Worm (Caenorhabditis elegans) whole organism, young adult: ENCODE results near the gene Y36E3A.2.

ENCODE experiments used
- B0019.2 ChIP-seq: fragments of 200-800 bp; sonication (Bioruptor generic); conservative IDR thresholded peaks from 2 replicates; pipeline ENCODE4 v1.3.6; 2022; ENCODE audit warnings: missing genetic modification reagents, missing genetic modification characterization, missing compliant biosample characterization
- B0261.1 ChIP-seq: sonication (generic microtip); optimal IDR thresholded peaks from 2 replicates; lab custom pipeline; 2016; ENCODE audit warnings: mild to moderate bottlenecking, missing genetic modification characterization, moderate library complexity, missing compliant biosample characterization
- B0336.3 ChIP-seq: fragments of 200-800 bp; sonication (Bioruptor generic); IDR thresholded peaks from 2 replicates; pipeline ENCODE4 v1.3.6; 2022; ENCODE audit warnings: missing genetic modification characterization, missing compliant biosample characterization
- C17E4.6 ChIP-seq: fragments of 200-800 bp; sonication (Bioruptor generic); IDR thresholded peaks from 2 replicates; pipeline ENCODE4 v1.3.6; 2022; ENCODE audit warnings: missing genetic modification reagents, missing genetic modification characterization, missing compliant biosample characterization
- D2030.7 ChIP-seq: fragments of 200-800 bp; sonication (Bioruptor generic); IDR thresholded peaks from 2 replicates; pipeline ENCODE4 v1.3.6; 2022; ENCODE audit warnings: missing genetic modification reagents, missing genetic modification characterization, missing compliant biosample characterization
- F10E7.11 ChIP-seq: sonication (generic microtip); optimal IDR thresholded peaks from 2 replicates; lab custom pipeline; 2017; ENCODE audit warnings: mild to moderate bottlenecking, missing genetic modification characterization, moderate library complexity, missing compliant biosample characterization
- F37B4.10 ChIP-seq: fragments of 200-800 bp; sonication (Bioruptor generic); IDR thresholded peaks from 2 replicates; pipeline ENCODE4 v1.3.6; 2022; ENCODE audit warnings: missing genetic modification characterization, missing compliant biosample characterization
- F57A8.1 ChIP-seq: fragments of 200-800 bp; sonication (Bioruptor generic); optimal IDR thresholded peaks from 2 replicates; lab custom pipeline; 2018; ENCODE audit warnings: mild to moderate bottlenecking, missing genetic modification characterization, moderate library complexity, missing compliant biosample characterization
- K11D2.4 ChIP-seq: fragments of 200-800 bp; sonication (Bioruptor generic); IDR thresholded peaks from 2 replicates; pipeline ENCODE4 v1.3.6; 2022; ENCODE audit warnings: missing genetic modification reagents, missing genetic modification characterization, missing compliant biosample characterization
- Y53G8AR.9 ChIP-seq: fragments of 200-800 bp; sonication (Bioruptor generic); conservative IDR thresholded peaks from 2 replicates; pipeline ENCODE4 v1.3.6; 2022; ENCODE audit warnings: missing genetic modification reagents, missing genetic modification characterization, missing compliant biosample characterization
- Y95B8A.8 ChIP-seq: fragments of 200-800 bp; sonication (Bioruptor generic); IDR thresholded peaks from 2 replicates; pipeline ENCODE4 v1.3.6; 2022; ENCODE audit warnings: missing genetic modification reagents, missing genetic modification characterization, missing compliant biosample characterization
- ama-1 ChIP-seq, 3 experiments: fragments of 150-350 bp in 1 of 3; sonication (generic microtip) in 2 of 3; optimal IDR thresholded peaks; 2 replicates each; lab custom pipeline; 2014 to 2018; ENCODE audit warnings: missing biosample characterization in 2 of 3, missing genetic modification characterization in 2 of 3, missing genetic modification reagents in 2 of 3
- athp-1 ChIP-seq: sonication (generic microtip); optimal IDR thresholded peaks from 2 replicates; lab custom pipeline; 2017; ENCODE audit warnings: mild to moderate bottlenecking, missing genetic modification characterization, missing compliant biosample characterization
- attf-6 ChIP-seq: fragments of 200-800 bp; sonication (Bioruptor generic); IDR thresholded peaks from 2 replicates; pipeline ENCODE4 v1.3.6; 2022; ENCODE audit warnings: missing genetic modification reagents, missing genetic modification characterization, missing compliant biosample characterization
- ceh-40 ChIP-seq: fragments of 200-800 bp; sonication (Bioruptor generic); IDR thresholded peaks from 2 replicates; pipeline ENCODE4 v1.3.6; 2022; ENCODE audit warnings: missing genetic modification characterization, missing compliant biosample characterization
- ceh-91 ChIP-seq: fragments of 200-800 bp; sonication (Bioruptor generic); IDR thresholded peaks from 2 replicates; pipeline ENCODE4 v1.3.6; 2022; ENCODE audit warnings: missing genetic modification reagents, missing genetic modification characterization, missing compliant biosample characterization
- dox-1 ChIP-seq: fragments of 200-800 bp; sonication (Bioruptor generic); IDR thresholded peaks from 2 replicates; pipeline ENCODE4 v1.3.6; 2022; ENCODE audit warnings: missing genetic modification reagents, missing genetic modification characterization, missing compliant biosample characterization
- dpl-1 ChIP-seq: fragments of 150-350 bp; optimal IDR thresholded peaks from 2 replicates; lab custom pipeline; 2014; ENCODE audit warnings: missing biosample characterization, missing genetic modification reagents, missing genetic modification characterization
- efl-1 ChIP-seq: fragments of 150-350 bp; optimal IDR thresholded peaks from 2 replicates; lab custom pipeline; 2014; ENCODE audit warnings: missing biosample characterization, missing genetic modification reagents, missing genetic modification characterization
- ekl-4 ChIP-seq: fragments of 200-800 bp; sonication (Bioruptor generic); IDR thresholded peaks from 2 replicates; pipeline ENCODE4 v1.3.6; 2022; ENCODE audit warnings: missing genetic modification reagents, missing genetic modification characterization, missing compliant biosample characterization
- gei-17 ChIP-seq: fragments of 200-800 bp; sonication (Bioruptor generic); optimal IDR thresholded peaks from 2 replicates; lab custom pipeline; 2018; ENCODE audit warnings: mild to moderate bottlenecking, missing genetic modification characterization, missing compliant biosample characterization
- him-1 ChIP-seq: sonication (generic microtip); optimal IDR thresholded peaks from 2 replicates; lab custom pipeline; 2016; ENCODE audit warnings: missing genotype, missing genetic modification reagents, missing genetic modification characterization, missing compliant biosample characterization
- hmg-1.2 ChIP-seq: fragments of 200-800 bp; sonication (Bioruptor generic); IDR thresholded peaks from 2 replicates; pipeline ENCODE4 v1.3.6; 2022; ENCODE audit warnings: missing genetic modification reagents, missing genetic modification characterization, missing compliant biosample characterization
- hsf-1 ChIP-seq: fragments of 200-800 bp; sonication (Bioruptor generic); IDR thresholded peaks from 2 replicates; pipeline ENCODE4 v1.3.6; 2022; ENCODE audit warnings: missing genetic modification reagents, missing genetic modification characterization, missing compliant biosample characterization
- let-526 ChIP-seq: fragments of 200-800 bp; sonication (Bioruptor generic); IDR thresholded peaks from 2 replicates; pipeline ENCODE4 v1.3.6; 2022; ENCODE audit warnings: missing genetic modification reagents, missing genetic modification characterization, missing compliant biosample characterization
- lin-26 ChIP-seq: fragments of 200-800 bp; sonication (Bioruptor generic); IDR thresholded peaks from 2 replicates; pipeline ENCODE4 v1.3.6; 2022; ENCODE audit warnings: missing genetic modification reagents, missing genetic modification characterization, missing compliant biosample characterization
- lin-54 ChIP-seq: fragments of 200-800 bp; sonication (Bioruptor generic); optimal IDR thresholded peaks from 2 replicates; lab custom pipeline; 2018; ENCODE audit warnings: mild to moderate bottlenecking, missing genetic modification characterization, missing compliant biosample characterization
- lsl-1 ChIP-seq: fragments of 200-800 bp; sonication (Bioruptor generic); optimal IDR thresholded peaks from 2 replicates; lab custom pipeline; 2018; ENCODE audit warnings: mild to moderate bottlenecking, missing genetic modification characterization, moderate library complexity, missing compliant biosample characterization
- madf-3 ChIP-seq: fragments of 200-800 bp; sonication (Bioruptor generic); IDR thresholded peaks from 2 replicates; pipeline ENCODE4 v1.3.6; 2022; ENCODE audit warnings: missing genetic modification reagents, missing genetic modification characterization, missing compliant biosample characterization
- madf-8 ChIP-seq: fragments of 200-800 bp; sonication (Bioruptor generic); conservative IDR thresholded peaks from 2 replicates; pipeline ENCODE4 v1.3.6; 2022; ENCODE audit warnings: missing genetic modification reagents, missing genetic modification characterization, missing compliant biosample characterization
- nfya-2 ChIP-seq: fragments of 200-800 bp; sonication (Bioruptor generic); IDR thresholded peaks from 2 replicates; pipeline ENCODE4 v1.3.6; 2022; ENCODE audit warnings: missing genetic modification reagents, missing genetic modification characterization, missing compliant biosample characterization
- pbrm-1 ChIP-seq: fragments of 200-800 bp; sonication (Bioruptor generic); IDR thresholded peaks from 2 replicates; pipeline ENCODE4 v1.3.6; 2022; ENCODE audit warnings: missing genetic modification reagents, missing genetic modification characterization, missing compliant biosample characterization
- rec-8 ChIP-seq, 2 experiments: sonication (generic microtip); optimal IDR thresholded peaks; 2 replicates each; lab custom pipeline; 2016; ENCODE audit warnings: mild to moderate bottlenecking in 2 of 2, missing genetic modification characterization in 2 of 2, missing genetic modification reagents in 2 of 2, missing genotype in 2 of 2, missing biosample characterization in 1 of 2, missing compliant biosample characterization in 1 of 2, moderate library complexity in 1 of 2
- repo-1 ChIP-seq: sonication (generic microtip); optimal IDR thresholded peaks from 2 replicates; lab custom pipeline; 2017; ENCODE audit warnings: mild to moderate bottlenecking, missing genetic modification characterization, missing compliant biosample characterization
- rpc-1 ChIP-seq, 2 experiments: fragments of 150-350 bp in 1 of 2; sonication (generic microtip) in 1 of 2; optimal IDR thresholded peaks; 2 replicates each; lab custom pipeline; 2014 to 2018; ENCODE audit warnings: missing biosample characterization in 1 of 2, missing genetic modification characterization in 1 of 2, missing genetic modification reagents in 1 of 2, missing genotype in 1 of 2
- sea-2 ChIP-seq: fragments of 200-800 bp; sonication (Bioruptor generic); IDR thresholded peaks from 2 replicates; pipeline ENCODE4 v1.3.6; 2022; ENCODE audit warnings: missing genetic modification characterization, missing compliant biosample characterization
- snpc-1.1 ChIP-seq: sonication (generic microtip); optimal IDR thresholded peaks from 2 replicates; lab custom pipeline; 2017; ENCODE audit warnings: missing genetic modification characterization, mild to moderate bottlenecking, missing compliant biosample characterization, antibody characterized with exemption, moderate library complexity, missing genotype, missing genetic modification reagents; ENCODE audit not compliant: insufficient read depth
- snpc-1.3 ChIP-seq: sonication (generic microtip); optimal IDR thresholded peaks from 2 replicates; lab custom pipeline; 2017; ENCODE audit warnings: missing genetic modification characterization, mild to moderate bottlenecking, missing compliant biosample characterization, antibody characterized with exemption, moderate library complexity, missing genotype, missing genetic modification reagents; ENCODE audit not compliant: insufficient read depth
- snpc-4 ChIP-seq, 5 experiments: fragments of 150-350 bp in 1 of 5; sonication (generic microtip) in 4 of 5; optimal IDR thresholded peaks; 2 replicates each; lab custom pipeline; 2014 to 2018; ENCODE audit warnings: missing genetic modification characterization in 5 of 5, missing biosample characterization in 3 of 5, antibody characterized with exemption in 2 of 5, mild to moderate bottlenecking in 2 of 5, missing compliant biosample characterization in 2 of 5, missing genotype in 2 of 5, moderate library complexity in 2 of 5, missing genetic modification reagents in 1 of 5
- somi-1 ChIP-seq: fragments of 200-800 bp; sonication (Bioruptor generic); optimal IDR thresholded peaks from 2 replicates; lab custom pipeline; 2018; ENCODE audit warnings: mild to moderate bottlenecking, missing genetic modification characterization, missing compliant biosample characterization
- tlf-1 ChIP-seq: fragments of 200-800 bp; sonication (Bioruptor generic); optimal IDR thresholded peaks from 2 replicates; lab custom pipeline; 2018; ENCODE audit warnings: mild to moderate bottlenecking, missing genetic modification characterization, missing compliant biosample characterization
- xnd-1 ChIP-seq: sonication (generic microtip); optimal IDR thresholded peaks from 2 replicates; lab custom pipeline; 2016; ENCODE audit warnings: missing genotype, missing genetic modification reagents, missing genetic modification characterization, missing compliant biosample characterization
- ztf-18 ChIP-seq: sonication (generic microtip); optimal IDR thresholded peaks from 2 replicates; lab custom pipeline; 2016; ENCODE audit warnings: missing genotype, mild to moderate bottlenecking, missing genetic modification characterization, missing compliant biosample characterization

Y36E3A.2 gene

ce11 chrV:15395347-15395746, 30.5 kb upstream of the Y36E3A.2 start, which contains the start of gene cyb-3 (continued):
- no peak for TF ChIP-seq repo-1 (tag; lab: Kevin White, UChicago)
- peak; percentile 7 for TF ChIP-seq athp-1 (tag; lab: Kevin White, UChicago)
- peak; percentile 18 for TF ChIP-seq B0261.1 (tag; lab: Kevin White, UChicago)
- peak; percentile 92 for TF ChIP-seq madf-8 (GFP tag; lab: Robert Waterston, UW)
- peak; percentile 1 for TF ChIP-seq snpc-4 (GFP tag; optimal IDR thresholded peaks at IDR 0.05; lab: Kevin White, UChicago)
- peak in 1 of 4 experiments; percentile 53 for TF ChIP-seq snpc-4 (tag; optimal IDR thresholded peaks at IDR 0.05; lab: Kevin White, UChicago)
- peak; percentile 85 for TF ChIP-seq dpl-1 (GFP tag; lab: Kevin White, UChicago)
- peak; percentile 60; the same call in 1 of the 2 replicates for TF ChIP-seq dox-1 (GFP tag; lab: Robert Waterston, UW)
- TF ChIP-seq lin-54 (GFP tag; lab: Kevin White, UChicago) = peak; percentile 75
- TF ChIP-seq nfya-2 (GFP tag; lab: Robert Waterston, UW) = no peak
- TF ChIP-seq ceh-91 (GFP tag; lab: Robert Waterston, UW) = peak; percentile 91
- TF ChIP-seq efl-1 (GFP tag; lab: Kevin White, UChicago) = peak; percentile 95
- peak; percentile 55; the same call in 1 of the 2 replicates for TF ChIP-seq hmg-1.2 (GFP tag; lab: Robert Waterston, UW)
- peak; percentile 28; the same call in 1 of the 2 replicates for TF ChIP-seq pbrm-1 (GFP tag; lab: Robert Waterston, UW)
- TF ChIP-seq xnd-1 (tag; lab: Kevin White, UChicago) = peak; percentile 82
- no peak for TF ChIP-seq F37B4.10 (GFP tag; lab: Robert Waterston, UW)
- TF ChIP-seq B0019.2 (GFP tag; lab: Robert Waterston, UW) = peak; percentile 80
- no peak for TF ChIP-seq ceh-40 (GFP tag; lab: Robert Waterston, UW)
- no peak for TF ChIP-seq gei-17 (GFP tag; lab: Kevin White, UChicago)

ce11 chrV:15397139-15397538, 28.7 kb upstream of the Y36E3A.2 start:
- peak; percentile 29 for TF ChIP-seq snpc-4 (GFP tag; optimal IDR thresholded peaks at IDR 0.05; lab: Kevin White, UChicago)
- no peak for TF ChIP-seq snpc-4 (tag; optimal IDR thresholded peaks at IDR 0.05; lab: Kevin White, UChicago)
- TF ChIP-seq athp-1 (tag; lab: Kevin White, UChicago) = no peak
- TF ChIP-seq nfya-2 (GFP tag; lab: Robert Waterston, UW) = no peak
- TF ChIP-seq lin-26 = peak; percentile 50; the same call in 1 of the 2 replicates
- TF ChIP-seq B0336.3 (GFP tag; lab: Robert Waterston, UW) = peak; percentile 72; the same call in 1 of the 2 replicates
- no peak for TF ChIP-seq rec-8 (tag; optimal IDR thresholded peaks at IDR 0.05; lab: Kevin White, UChicago)
- TF ChIP-seq C17E4.6 (GFP tag; lab: Robert Waterston, UW) = 0 out of 2 replicates have a peak, but pooled peaks have one; percentile 12
- 0 out of 2 replicates have a peak, but pooled peaks have one; percentile 16 for TF ChIP-seq madf-3 (GFP tag; lab: Robert Waterston, UW)
- no peak for TF ChIP-seq sea-2
- TF ChIP-seq lsl-1 (GFP tag; lab: Kevin White, UChicago) = peak; percentile 37
- TF ChIP-seq ekl-4 (GFP tag; lab: Robert Waterston, UW) = peak; percentile 67
- peak; percentile 76 for TF ChIP-seq attf-6 (GFP tag; lab: Robert Waterston, UW)
- TF ChIP-seq tlf-1 = peak; percentile 63
- no peak for TF ChIP-seq snpc-1.3 (tag; lab: Kevin White, UChicago)
- no peak for TF ChIP-seq rpc-1 (optimal IDR thresholded peaks at IDR 0.05; lab: Kevin White, UChicago)
- peak; percentile 10 for TF ChIP-seq rpc-1 (tag; optimal IDR thresholded peaks at IDR 0.05; lab: Kevin White, UChicago)
- no peak for TF ChIP-seq let-526 (GFP tag; lab: Robert Waterston, UW)
- TF ChIP-seq pbrm-1 (GFP tag; lab: Robert Waterston, UW) = peak; percentile 25; the same call in 1 of the 2 replicates
- TF ChIP-seq ztf-18 (tag; lab: Kevin White, UChicago) = no peak
- no peak for TF ChIP-seq F57A8.1 (GFP tag; lab: Kevin White, UChicago)
- peak; percentile 75 for TF ChIP-seq Y53G8AR.9
- TF ChIP-seq xnd-1 (tag; lab: Kevin White, UChicago) = peak; percentile 51
- TF ChIP-seq snpc-1.1 (tag; lab: Kevin White, UChicago) = peak; percentile 34
- TF ChIP-seq Y95B8A.8 = peak; percentile 56; the same call in 1 of the 2 replicates
- TF ChIP-seq somi-1 (GFP tag; lab: Kevin White, UChicago) = no peak
- peak; percentile 83 for TF ChIP-seq hsf-1 (GFP tag; lab: Robert Waterston, UW)
- peak; percentile 37 for TF ChIP-seq him-1
- no peak for TF ChIP-seq K11D2.4 (GFP tag; lab: Robert Waterston, UW)
- TF ChIP-seq ama-1 (optimal IDR thresholded peaks at IDR 0.05; lab: Kevin White, UChicago) = no peak
- TF ChIP-seq ama-1 (GFP tag; optimal IDR thresholded peaks at IDR 0.05; lab: Kevin White, UChicago) = peak in 1 of 2 experiments; percentile 28
- peak; percentile 17 for TF ChIP-seq F10E7.11 (tag; lab: Kevin White, UChicago)
- TF ChIP-seq D2030.7 (GFP tag; lab: Robert Waterston, UW) = 0 out of 2 replicates have a peak, but pooled peaks have one; percentile 10
